Fruit fly (Drosophila melanogaster) whole organism, embryonic: ENCODE results near the gene CG34138.

ENCODE experiments used
- Bdp1 ChIP-seq: fragments of 200-800 bp; sonication (Bioruptor generic); optimal IDR thresholded peaks from 3 replicates; lab custom pipeline; 2016; ENCODE audit warnings: missing biosample characterization, missing genetic modification characterization
- CG10321 ChIP-seq: fragments of 200-800 bp; sonication (Bioruptor generic); IDR thresholded peaks from 2 replicates; pipeline ENCODE4 v1.3.6; 2022; ENCODE audit warnings: missing biosample characterization, missing genetic modification characterization
- CG11085 ChIP-seq: fragments of 200-800 bp; sonication (Bioruptor generic); IDR thresholded peaks from 2 replicates; pipeline ENCODE4 v1.3.6; 2022; ENCODE audit warnings: missing biosample characterization, missing genetic modification characterization
- CG11398 ChIP-seq: fragments of 200-800 bp; sonication (Bioruptor generic); optimal IDR thresholded peaks from 2 replicates; lab custom pipeline; 2016; ENCODE audit warnings: missing biosample characterization, missing genetic modification characterization
- CG12071 ChIP-seq: fragments of 200-800 bp; sonication (Bioruptor generic); optimal IDR thresholded peaks from 3 replicates; lab custom pipeline; 2018; ENCODE audit warnings: missing biosample characterization, mild to moderate bottlenecking, missing genetic modification characterization
- CG16815 ChIP-seq: fragments of 200-800 bp; sonication (Bioruptor generic); optimal IDR thresholded peaks from 3 replicates; lab custom pipeline; 2017; ENCODE audit warnings: missing biosample characterization, mild to moderate bottlenecking, missing genetic modification characterization
- CG1832 ChIP-seq: fragments of 200-800 bp; sonication (Bioruptor generic); optimal IDR thresholded peaks from 2 replicates; lab custom pipeline; 2017; ENCODE audit warnings: missing biosample characterization, mild to moderate bottlenecking, missing genetic modification characterization, inconsistent platforms
- CG30431 ChIP-seq: fragments of 200-800 bp; sonication (Bioruptor generic); optimal IDR thresholded peaks from 2 replicates; lab custom pipeline; 2017; ENCODE audit warnings: missing biosample characterization, missing genetic modification characterization
- CG3847 ChIP-seq: fragments of 200-800 bp; sonication (Bioruptor generic); IDR thresholded peaks from 2 replicates; pipeline ENCODE4 v1.3.6; 2022; ENCODE audit warnings: missing biosample characterization, missing genetic modification characterization
- CG4707 ChIP-seq: fragments of 200-800 bp; sonication (Bioruptor generic); optimal IDR thresholded peaks from 2 replicates; lab custom pipeline; 2018; ENCODE audit warnings: missing biosample characterization, mild to moderate bottlenecking, missing genetic modification characterization, moderate library complexity
- CG7839 ChIP-seq: fragments of 200-800 bp; sonication (Bioruptor generic); optimal IDR thresholded peaks from 3 replicates; lab custom pipeline; 2018; ENCODE audit warnings: missing biosample characterization, mild to moderate bottlenecking, missing genetic modification characterization, moderate library complexity
- CG9609 ChIP-seq: fragments of 200-800 bp; sonication (Bioruptor generic); optimal IDR thresholded peaks from 3 replicates; lab custom pipeline; 2016; ENCODE audit warnings: missing biosample characterization, missing genetic modification characterization
- CG9797 ChIP-seq: fragments of 200-800 bp; sonication (Bioruptor generic); optimal IDR thresholded peaks from 3 replicates; lab custom pipeline; 2018; ENCODE audit warnings: missing biosample characterization, mild to moderate bottlenecking, missing genetic modification characterization
- CG9932 ChIP-seq: fragments of 200-800 bp; sonication (Bioruptor generic); IDR thresholded peaks from 2 replicates; pipeline ENCODE4 v1.3.6; 2022; ENCODE audit warnings: missing biosample characterization, missing genetic modification characterization
- Dbx ChIP-seq: fragments of 200-800 bp; sonication (Bioruptor generic); IDR thresholded peaks from 3 replicates; pipeline ENCODE4 v1.3.6; 2022; ENCODE audit warnings: missing biosample characterization, missing genetic modification characterization
- Gug ChIP-seq: fragments of 200-800 bp; sonication (Bioruptor generic); IDR thresholded peaks from 4 replicates; pipeline ENCODE4 v1.3.6; 2022; ENCODE audit warnings: missing biosample characterization, missing genetic modification characterization
- Hr78 ChIP-seq, 2 experiments: fragments of 200-800 bp in 1 of 2; fragments of >200 bp in 1 of 2; sonication (Bioruptor generic) in 1 of 2; optimal IDR thresholded peaks; 2 replicates each; lab custom pipeline; 2017 to 2019; ENCODE audit warnings: missing biosample characterization in 2 of 2, missing genetic modification characterization in 2 of 2, mild to moderate bottlenecking in 1 of 2, moderate library complexity in 1 of 2
- Jarid2 ChIP-seq: fragments of 200-800 bp; sonication (Bioruptor generic); optimal IDR thresholded peaks from 3 replicates; lab custom pipeline; 2017; ENCODE audit warnings: mild to moderate bottlenecking, missing biosample characterization, missing genetic modification reagents, missing genetic modification characterization
- MBD-R2 ChIP-seq: fragments of 200-800 bp; sonication (Bioruptor generic); IDR thresholded peaks from 2 replicates; pipeline ENCODE4 v1.3.6; 2022; ENCODE audit warnings: missing biosample characterization, missing genetic modification characterization
- Myb ChIP-seq: fragments of 200-800 bp; sonication (Bioruptor generic); optimal IDR thresholded peaks from 2 replicates; lab custom pipeline; 2016; ENCODE audit warnings: missing biosample characterization, missing genetic modification characterization
- Pdp1 ChIP-seq, 2 experiments: fragments of 200-800 bp; sonication (Bioruptor generic); optimal IDR thresholded peaks; 3 replicates each; lab custom pipeline; 2016; ENCODE audit warnings: missing biosample characterization in 2 of 2, missing genetic modification characterization in 2 of 2, mild to moderate bottlenecking in 1 of 2, moderate library complexity in 1 of 2
- Ptx1 ChIP-seq: fragments of 200-800 bp; sonication (Bioruptor generic); IDR thresholded peaks from 2 replicates; pipeline ENCODE4 v1.3.6; 2022; ENCODE audit warnings: missing biosample characterization, missing genetic modification characterization
- Sox100B ChIP-seq: fragments of 200-800 bp; sonication (Bioruptor generic); optimal IDR thresholded peaks from 3 replicates; lab custom pipeline; 2018; ENCODE audit warnings: missing biosample characterization, mild to moderate bottlenecking, missing genetic modification characterization
- Usf ChIP-seq: fragments of 200-800 bp; sonication (Bioruptor generic); optimal IDR thresholded peaks from 2 replicates; lab custom pipeline; 2017; ENCODE audit warnings: missing genotype, missing biosample characterization, missing genetic modification characterization
- ab ChIP-seq: fragments of 200-800 bp; sonication (Bioruptor generic); optimal IDR thresholded peaks from 2 replicates; lab custom pipeline; 2016; ENCODE audit warnings: missing biosample characterization, missing genetic modification characterization
- bbx ChIP-seq: fragments of 200-800 bp; sonication (Bioruptor generic); IDR thresholded peaks from 2 replicates; pipeline ENCODE4 v1.3.6; 2022; ENCODE audit warnings: missing biosample characterization, missing genetic modification characterization; ENCODE audit not compliant: partially characterized antibody
- da ChIP-seq: fragments of 200-800 bp; sonication (Bioruptor generic); optimal IDR thresholded peaks from 2 replicates; lab custom pipeline; 2016; ENCODE audit warnings: missing biosample characterization, missing genetic modification characterization
- danr ChIP-seq: fragments of 200-800 bp; sonication (Bioruptor generic); IDR thresholded peaks from 2 replicates; pipeline ENCODE4 v1.3.6; 2022; ENCODE audit warnings: missing biosample characterization, missing genetic modification characterization
- dimm ChIP-seq: fragments of 200-800 bp; sonication (Bioruptor generic); IDR thresholded peaks from 2 replicates; pipeline ENCODE4 v1.3.6; 2022; ENCODE audit warnings: missing biosample characterization, missing genetic modification characterization
- dm ChIP-seq: fragments of 200-800 bp; sonication (Bioruptor generic); optimal IDR thresholded peaks from 3 replicates; lab custom pipeline; 2016; ENCODE audit warnings: missing biosample characterization, missing genetic modification characterization
- ems ChIP-seq: fragments of 200-800 bp; sonication (Bioruptor generic); optimal IDR thresholded peaks from 3 replicates; lab custom pipeline; 2016; ENCODE audit warnings: missing biosample characterization, missing genetic modification characterization
- esg ChIP-seq: fragments of 200-800 bp; sonication (Bioruptor generic); conservative IDR thresholded peaks from 2 replicates; pipeline ENCODE4 v1.3.6; 2022; ENCODE audit warnings: missing biosample characterization, missing genetic modification characterization
- exex ChIP-seq: fragments of 200-800 bp; sonication (Bioruptor generic); optimal IDR thresholded peaks from 4 replicates; lab custom pipeline; 2018; ENCODE audit warnings: missing biosample characterization, mild to moderate bottlenecking, missing genetic modification characterization, moderate library complexity
- h ChIP-seq: fragments of >200 bp; optimal IDR thresholded peaks from 2 replicates; lab custom pipeline; 2017
- jigr1 ChIP-seq: fragments of 200-800 bp; sonication (Bioruptor generic); IDR thresholded peaks from 3 replicates; pipeline ENCODE4 v1.3.6; 2022; ENCODE audit warnings: missing biosample characterization, missing genetic modification characterization
- kni ChIP-seq: fragments of 200-800 bp; sonication (Bioruptor generic); optimal IDR thresholded peaks from 3 replicates; lab custom pipeline; 2017; ENCODE audit warnings: mild to moderate bottlenecking, missing biosample characterization, missing genetic modification reagents, missing genetic modification characterization
- lab ChIP-seq: fragments of 200-800 bp; sonication (Bioruptor generic); optimal IDR thresholded peaks from 3 replicates; lab custom pipeline; 2017; ENCODE audit warnings: missing biosample characterization, missing genetic modification characterization, mild to moderate bottlenecking, moderate library complexity, missing genetic modification reagents
- lov ChIP-seq, 2 experiments: fragments of 200-800 bp in 1 of 2; fragments of >200 bp in 1 of 2; sonication (Bioruptor generic) in 1 of 2; IDR thresholded peaks in 1 of 2; optimal IDR thresholded peaks in 1 of 2; 2 replicates in 1 of 2; 3 replicates in 1 of 2; pipeline versions ENCODE4 v1.3.6 to Lab custom; 2017 to 2022; ENCODE audit warnings: missing biosample characterization in 1 of 2, missing genetic modification characterization in 1 of 2
- mirr ChIP-seq: fragments of 200-800 bp; sonication (Bioruptor generic); optimal IDR thresholded peaks from 3 replicates; lab custom pipeline; 2018; ENCODE audit warnings: missing biosample characterization, mild to moderate bottlenecking, missing genetic modification characterization
- mld ChIP-seq: fragments of 200-800 bp; sonication (Bioruptor generic); IDR thresholded peaks from 3 replicates; pipeline ENCODE4 v1.3.6; 2022; ENCODE audit warnings: missing biosample characterization, missing genetic modification characterization; ENCODE audit not compliant: partially characterized antibody
- nerfin-1 ChIP-seq: fragments of 200-800 bp; sonication (Bioruptor generic); optimal IDR thresholded peaks from 3 replicates; lab custom pipeline; 2019; ENCODE audit warnings: missing biosample characterization, mild to moderate bottlenecking, missing genetic modification characterization, moderate library complexity
- nmo ChIP-seq: fragments of 200-800 bp; sonication (Bioruptor generic); optimal IDR thresholded peaks from 2 replicates; lab custom pipeline; 2018; ENCODE audit warnings: missing biosample characterization, mild to moderate bottlenecking, missing genetic modification characterization, moderate library complexity
- oc ChIP-seq: fragments of 200-800 bp; sonication (Bioruptor generic); optimal IDR thresholded peaks from 2 replicates; lab custom pipeline; 2018; ENCODE audit warnings: missing biosample characterization, mild to moderate bottlenecking, missing genetic modification characterization, moderate library complexity
- pita ChIP-seq: fragments of 200-800 bp; sonication (Bioruptor generic); optimal IDR thresholded peaks from 2 replicates; lab custom pipeline; 2017; ENCODE audit warnings: missing biosample characterization, mild to moderate bottlenecking, missing genetic modification characterization
- schlank ChIP-seq: fragments of 200-800 bp; sonication (Bioruptor generic); optimal IDR thresholded peaks from 2 replicates; lab custom pipeline; 2018; ENCODE audit warnings: missing biosample characterization, mild to moderate bottlenecking, missing genetic modification characterization
- sima ChIP-seq: fragments of 200-800 bp; sonication (Bioruptor generic); optimal IDR thresholded peaks from 2 replicates; lab custom pipeline; 2016; ENCODE audit warnings: missing biosample characterization, missing genetic modification characterization
- sr ChIP-seq: fragments of 200-800 bp; sonication (Bioruptor generic); IDR thresholded peaks from 3 replicates; pipeline ENCODE4 v1.3.6; 2022; ENCODE audit warnings: missing biosample characterization, missing genetic modification characterization
- ssp ChIP-seq: fragments of 200-800 bp; sonication (Bioruptor generic); IDR thresholded peaks from 2 replicates; pipeline ENCODE4 v1.3.6; 2022; ENCODE audit warnings: missing biosample characterization, missing genetic modification characterization
- tx ChIP-seq: fragments of 200-800 bp; sonication (Bioruptor generic); optimal IDR thresholded peaks from 2 replicates; lab custom pipeline; 2016; ENCODE audit warnings: missing biosample characterization, missing genetic modification characterization
- unpg ChIP-seq: fragments of 200-800 bp; sonication (Bioruptor generic); optimal IDR thresholded peaks from 3 replicates; lab custom pipeline; 2018; ENCODE audit warnings: missing biosample characterization, mild to moderate bottlenecking, missing genetic modification characterization, moderate library complexity
- zen2 ChIP-seq: fragments of 200-800 bp; sonication (Bioruptor generic); IDR thresholded peaks from 3 replicates; pipeline ENCODE4 v1.3.6; 2022; ENCODE audit warnings: missing biosample characterization, missing genetic modification characterization; ENCODE audit not compliant: partially characterized antibody

The CG34138 gene

dm6 chr3R:19642893-19643270 lies 8.1 kb downstream of the CG34138 start (continued):
- TF ChIP-seq CG12071 (GFP tag; lab: Kevin White, UChicago) (no peak), schlank (tag; lab: Kevin White, UChicago) (no peak), Bdp1 (no peak), danr (no peak), CG9609 (GFP tag; lab: Kevin White, UChicago) (no peak), CG11085 (no peak), Pdp1 (GFP tag; optimal IDR thresholded peaks at IDR 0.05; lab: Kevin White, UChicago) (peak in 1 of 2 experiments; percentile 7), Sox100B (no peak), unpg (GFP tag; lab: Kevin White, UChicago) (no peak), jigr1 (GFP tag; lab: Robert Waterston, UW) (no peak), exex (tag; lab: Kevin White, UChicago) (no peak), nmo (GFP tag; lab: Kevin White, UChicago) (no peak), bbx (GFP tag; lab: Robert Waterston, UW) (peak; percentile 88), Hr78 (GFP tag; optimal IDR thresholded peaks at IDR 0.05; lab: Kevin White, UChicago) (no peak), CG30431 (GFP tag; lab: Kevin White, UChicago) (no peak), CG4707 (GFP tag; lab: Kevin White, UChicago) (no peak), ssp (no peak), lab (GFP tag; lab: Kevin White, UChicago) (peak; percentile 21), oc (tag; lab: Kevin White, UChicago) (no peak), CG3847 (GFP tag; lab: Robert Waterston, UW) (0 out of 2 replicates have a peak, but pooled peaks have one; percentile 12), lov (optimal IDR thresholded peaks at IDR 0.05; lab: Kevin White, UChicago) (no peak), lov (GFP tag; IDR thresholded peaks at IDR 0.05; lab: Robert Waterston, UW) (no peak), mirr (no peak), CG1832 (GFP tag; lab: Kevin White, UChicago) (no peak), CG16815 (GFP tag; lab: Kevin White, UChicago) (no peak), Gug (GFP tag; lab: Robert Waterston, UW) (no peak), tx (GFP tag; lab: Kevin White, UChicago) (no peak), MBD-R2 (GFP tag; lab: Robert Waterston, UW) (no peak), kni (GFP tag; lab: Kevin White, UChicago) (no peak), CG9797 (GFP tag; lab: Kevin White, UChicago) (no peak), mld (GFP tag; lab: Robert Waterston, UW) (peak; percentile 67; the same call in 2 of the 3 replicates), sima (GFP tag; lab: Kevin White, UChicago) (no peak), Myb (GFP tag; lab: Kevin White, UChicago) (peak; percentile 2), pita (GFP tag; lab: Kevin White, UChicago) (no peak), dimm (GFP tag; lab: Robert Waterston, UW) (no peak), h (lab: Kevin White, UChicago) (no peak), Jarid2 (no peak), Dbx (GFP tag; lab: Robert Waterston, UW) (peak; percentile 37; the same call in 1 of the 3 replicates), CG9932 (peak; percentile 43), esg (GFP tag; lab: Robert Waterston, UW) (no peak), ab (GFP tag; lab: Kevin White, UChicago) (no peak), nerfin-1 (no peak), Usf (GFP tag; lab: Kevin White, UChicago) (no peak), zen2 (GFP tag; lab: Robert Waterston, UW) (peak; percentile 84), da (GFP tag; lab: Kevin White, UChicago) (no peak), ems (GFP tag; lab: Kevin White, UChicago) (no peak), CG7839 (tag; lab: Kevin White, UChicago) (no peak), CG10321 (no peak), sr (GFP tag; lab: Robert Waterston, UW) (no peak), CG11398 (GFP tag; lab: Kevin White, UChicago) (no peak), Ptx1 (GFP tag; lab: Robert Waterston, UW) (no peak), dm (no peak)
